Worm (Caenorhabditis elegans): ENCODE data around the gene cyp-37A1.

cyp-37A1 gene

ce11 chrII:14050506-14050905 lies 33.7 kb upstream of the cyp-37A1 start (continued):
- TF ChIP-seq mbf-1 (tag; optimal IDR thresholded peaks at IDR 0.05) (no peak), nhr-21 (tag; optimal IDR thresholded peaks at IDR 0.05) (peak; percentile 62), nhr-10 (tag; optimal IDR thresholded peaks at IDR 0.05) (no peak), skn-1 (tag; optimal IDR thresholded peaks at IDR 0.05) (no peak), sma-9 (GFP tag; optimal IDR thresholded peaks at IDR 0.05) (peak; percentile 90), sma-9 (tag; optimal IDR thresholded peaks at IDR 0.05) (no peak), Y55F3AM.14 (GFP tag; optimal IDR thresholded peaks at IDR 0.05) (no peak)

ce11 chrII:14049097-14049496 lies 32.3 kb upstream of the cyp-37A1 start:
- TF ChIP-seq alr-1 (tag; optimal IDR thresholded peaks at IDR 0.05): no peak
- no peak for TF ChIP-seq nhr-12 (tag; optimal IDR thresholded peaks at IDR 0.05)
- TF ChIP-seq sma-9 (GFP tag; optimal IDR thresholded peaks at IDR 0.05): peak; percentile 93
- no peak for TF ChIP-seq sma-9 (tag; optimal IDR thresholded peaks at IDR 0.05)
- TF ChIP-seq fos-1 (tag; optimal IDR thresholded peaks at IDR 0.05): peak; percentile 83
- peak; percentile 67 for TF ChIP-seq sma-3 (GFP tag; optimal IDR thresholded peaks at IDR 0.05)
- TF ChIP-seq ztf-1 (GFP tag; conservative IDR thresholded peaks at IDR 0.05): no peak
- TF ChIP-seq nhr-6 (tag; optimal IDR thresholded peaks at IDR 0.05): no peak
- TF ChIP-seq mdl-1 (tag; optimal IDR thresholded peaks at IDR 0.05): peak; percentile 20 to 53
- peak; percentile 54 for TF ChIP-seq egl-27 (tag; optimal IDR thresholded peaks at IDR 0.05)
- TF ChIP-seq ama-1 (optimal IDR thresholded peaks at IDR 0.05): no peak
- TF ChIP-seq nhr-237 (tag; optimal IDR thresholded peaks at IDR 0.05): no peak
- TF ChIP-seq sem-4 (tag; optimal IDR thresholded peaks at IDR 0.05): peak; percentile 32
- peak; percentile 48 for TF ChIP-seq C34F6.9 (tag; optimal IDR thresholded peaks at IDR 0.05)
- no peak for TF ChIP-seq dmd-4 (tag; optimal IDR thresholded peaks at IDR 0.05)
- peak; percentile 67 for TF ChIP-seq nhr-25 (tag; optimal IDR thresholded peaks at IDR 0.05)
- peak; percentile 70 for TF ChIP-seq nhr-21 (tag; optimal IDR thresholded peaks at IDR 0.05)
- TF ChIP-seq mbf-1 (tag; optimal IDR thresholded peaks at IDR 0.05): no peak
- peak in 1 of 2 experiments; percentile 42 for TF ChIP-seq lsy-2 (tag; optimal IDR thresholded peaks at IDR 0.05)
- TF ChIP-seq F13H6.1 (tag; optimal IDR thresholded peaks at IDR 0.05): peak; percentile 60
- TF ChIP-seq lin-13 (GFP tag; optimal IDR thresholded peaks at IDR 0.05): peak; percentile 4
- peak; percentile 6 for TF ChIP-seq snpc-4 (tag; optimal IDR thresholded peaks at IDR 0.05)
- TF ChIP-seq Y55F3AM.14 (GFP tag; optimal IDR thresholded peaks at IDR 0.05): peak; percentile 30
- TF ChIP-seq crh-2 (tag; optimal IDR thresholded peaks at IDR 0.05): peak; percentile 62
- TF ChIP-seq gmeb-1 (tag; optimal IDR thresholded peaks at IDR 0.05): no peak
- peak; percentile 65 for TF ChIP-seq nhr-129 (tag; optimal IDR thresholded peaks at IDR 0.05)
- peak; percentile 15 for TF ChIP-seq blmp-1 (tag; optimal IDR thresholded peaks at IDR 0.05; ENCODE audit: insufficient read depth)
- no peak for TF ChIP-seq unc-55 (GFP tag; optimal IDR thresholded peaks at IDR 0.05)
- TF ChIP-seq skn-1 (tag; optimal IDR thresholded peaks at IDR 0.05): no peak
- TF ChIP-seq lin-39 (tag; optimal IDR thresholded peaks at IDR 0.05): no peak

ce11 chrII:14046491-14046890 lies 29.7 kb upstream of the cyp-37A1 start:
- TF ChIP-seq alr-1 (tag; optimal IDR thresholded peaks at IDR 0.05): no peak
- no peak for TF ChIP-seq mdl-1 (tag; optimal IDR thresholded peaks at IDR 0.05)
- TF ChIP-seq R02D3.7 (tag; optimal IDR thresholded peaks at IDR 0.05): no peak
- no peak for TF ChIP-seq nhr-237 (tag; optimal IDR thresholded peaks at IDR 0.05)
- TF ChIP-seq snpc-4 (tag; optimal IDR thresholded peaks at IDR 0.05): no peak
- TF ChIP-seq C34F6.9 (tag; optimal IDR thresholded peaks at IDR 0.05): no peak
- no peak for TF ChIP-seq unc-62 (GFP tag; optimal IDR thresholded peaks at IDR 0.05)
- no peak for TF ChIP-seq sma-9 (GFP tag; optimal IDR thresholded peaks at IDR 0.05)
- TF ChIP-seq sma-9 (tag; optimal IDR thresholded peaks at IDR 0.05): no peak
- no peak for TF ChIP-seq nhr-21 (tag; optimal IDR thresholded peaks at IDR 0.05)
- TF ChIP-seq ZK546.5 (tag; optimal IDR thresholded peaks at IDR 0.05): no peak

- no peak for TF ChIP-seq elt-1 (tag; optimal IDR thresholded peaks at IDR 0.05)
- no peak for TF ChIP-seq dmd-4 (tag; optimal IDR thresholded peaks at IDR 0.05)
Measured at ce11 chrII:14045934-14046470, 29.2 kb upstream of the cyp-37A1 start.

- peak; percentile 9 for TF ChIP-seq sma-9 (GFP tag; optimal IDR thresholded peaks at IDR 0.05)
- no peak for TF ChIP-seq sma-9 (tag; optimal IDR thresholded peaks at IDR 0.05)
- no peak for TF ChIP-seq Y55F3AM.14 (GFP tag; optimal IDR thresholded peaks at IDR 0.05)
Measured at ce11 chrII:14045235-14045634, 28.5 kb upstream of the cyp-37A1 start.

Measured in whole organism, L2 larva.